Fruit fly (Drosophila melanogaster) whole organism, embryonic: ENCODE results near the gene CG44838.

ENCODE experiments used
- Bdp1 ChIP-seq: fragments of 200-800 bp; sonication (Bioruptor generic); optimal IDR thresholded peaks from 3 replicates; lab custom pipeline; 2016; ENCODE audit warnings: missing biosample characterization, missing genetic modification characterization
- CG17385 ChIP-seq: fragments of 200-800 bp; sonication (Bioruptor generic); optimal IDR thresholded peaks from 3 replicates; lab custom pipeline; 2018; ENCODE audit warnings: missing biosample characterization, mild to moderate bottlenecking, missing genetic modification characterization
- CG18011 ChIP-seq: fragments of 200-800 bp; sonication (Bioruptor generic); optimal IDR thresholded peaks from 2 replicates; lab custom pipeline; 2017; ENCODE audit warnings: missing biosample characterization, missing genetic modification characterization, mild to moderate bottlenecking, moderate library complexity, missing genotype
- CG18599 ChIP-seq: fragments of 200-800 bp; sonication (Bioruptor generic); optimal IDR thresholded peaks from 3 replicates; lab custom pipeline; 2017; ENCODE audit warnings: missing biosample characterization, missing genetic modification characterization, mild to moderate bottlenecking, moderate library complexity, missing genetic modification reagents
- CG30403 ChIP-seq: fragments of 200-800 bp; sonication (Bioruptor generic); optimal IDR thresholded peaks from 3 replicates; lab custom pipeline; 2016; ENCODE audit warnings: missing biosample characterization, missing genetic modification characterization
- CG31441 ChIP-seq: fragments of 200-800 bp; sonication (Bioruptor generic); IDR thresholded peaks from 2 replicates; pipeline ENCODE4 v1.3.6; 2022; ENCODE audit warnings: missing biosample characterization, missing genetic modification characterization
- CG5245 ChIP-seq: fragments of 200-800 bp; sonication (Bioruptor generic); optimal IDR thresholded peaks from 3 replicates; lab custom pipeline; 2016; ENCODE audit warnings: missing biosample characterization, missing genetic modification characterization
- CG5953 ChIP-seq: fragments of 200-800 bp; sonication (Bioruptor generic); IDR thresholded peaks from 2 replicates; pipeline ENCODE4 v1.3.6; 2022; ENCODE audit warnings: missing biosample characterization, missing genetic modification characterization
- CG7271 ChIP-seq: fragments of 200-800 bp; sonication (Bioruptor generic); optimal IDR thresholded peaks from 2 replicates; lab custom pipeline; 2018; ENCODE audit warnings: missing biosample characterization, mild to moderate bottlenecking, missing genetic modification characterization, moderate library complexity
- CG7928 ChIP-seq: fragments of 200-800 bp; sonication (Bioruptor generic); optimal IDR thresholded peaks from 2 replicates; lab custom pipeline; 2017; ENCODE audit warnings: missing biosample characterization, mild to moderate bottlenecking, missing genetic modification characterization
- CG8290 ChIP-seq, 3 experiments: fragments of 200-800 bp; sonication (Bioruptor generic); optimal IDR thresholded peaks; 2 replicates each; lab custom pipeline; 2016 to 2019; ENCODE audit warnings: missing biosample characterization in 3 of 3, missing genetic modification characterization in 3 of 3, mild to moderate bottlenecking in 2 of 3, moderate library complexity in 1 of 3
- CkIIα-i1 ChIP-seq: fragments of 200-800 bp; sonication (Bioruptor generic); IDR thresholded peaks from 2 replicates; pipeline ENCODE4 v1.3.6; 2022; ENCODE audit warnings: missing biosample characterization, missing genetic modification characterization
- D ChIP-seq, 2 experiments: fragments of 200-800 bp in 1 of 2; fragments of >200 bp in 1 of 2; sonication (Bioruptor generic) in 1 of 2; optimal IDR thresholded peaks; 2 replicates in 1 of 2; 3 replicates in 1 of 2; lab custom pipeline; 2017; ENCODE audit warnings: mild to moderate bottlenecking in 1 of 2, missing biosample characterization in 1 of 2, missing genetic modification characterization in 1 of 2, missing genetic modification reagents in 1 of 2
- Dfd ChIP-seq, 2 experiments: fragments of >200 bp; optimal IDR thresholded peaks; 2 replicates each; lab custom pipeline; 2017; ENCODE audit warnings: missing biosample characterization in 2 of 2, missing genetic modification characterization in 2 of 2
- E2f2 ChIP-seq: fragments of 200-800 bp; sonication (Bioruptor generic); IDR thresholded peaks from 2 replicates; pipeline ENCODE4 v1.3.6; 2022; ENCODE audit warnings: missing biosample characterization, missing genetic modification characterization
- Ets97D ChIP-seq: fragments of 200-800 bp; sonication (Bioruptor generic); optimal IDR thresholded peaks from 3 replicates; lab custom pipeline; 2016; ENCODE audit warnings: missing biosample characterization, missing genetic modification characterization
- HLHmδ ChIP-seq: fragments of 200-800 bp; sonication (Bioruptor generic); optimal IDR thresholded peaks from 2 replicates; lab custom pipeline; 2018; ENCODE audit warnings: missing biosample characterization, mild to moderate bottlenecking, missing genetic modification characterization, moderate library complexity
- Hand ChIP-seq: fragments of 200-800 bp; sonication (Bioruptor generic); optimal IDR thresholded peaks from 2 replicates; lab custom pipeline; 2017; ENCODE audit warnings: mild to moderate bottlenecking, missing biosample characterization, missing genetic modification reagents, missing genetic modification characterization
- MTF-1 ChIP-seq: fragments of 200-800 bp; sonication (Bioruptor generic); optimal IDR thresholded peaks from 2 replicates; lab custom pipeline; 2018; ENCODE audit warnings: missing biosample characterization, mild to moderate bottlenecking, missing genetic modification characterization, borderline replicate concordance
- Meics ChIP-seq: fragments of 200-800 bp; sonication (Bioruptor generic); optimal IDR thresholded peaks from 2 replicates; lab custom pipeline; 2017; ENCODE audit warnings: missing biosample characterization, mild to moderate bottlenecking, missing genetic modification characterization
- NC2β ChIP-seq: fragments of 200-800 bp; sonication (Bioruptor generic); optimal IDR thresholded peaks from 2 replicates; lab custom pipeline; 2016; ENCODE audit warnings: missing biosample characterization, missing genetic modification characterization
- NfI ChIP-seq: fragments of 200-800 bp; sonication (Bioruptor generic); optimal IDR thresholded peaks from 3 replicates; lab custom pipeline; 2018; ENCODE audit warnings: missing biosample characterization, mild to moderate bottlenecking, missing genetic modification characterization, moderate library complexity
- Ptx1 ChIP-seq: fragments of 200-800 bp; sonication (Bioruptor generic); IDR thresholded peaks from 2 replicates; pipeline ENCODE4 v1.3.6; 2022; ENCODE audit warnings: missing biosample characterization, missing genetic modification characterization
- Spps ChIP-seq: fragments of 200-800 bp; sonication (Bioruptor generic); optimal IDR thresholded peaks from 2 replicates; lab custom pipeline; 2018; ENCODE audit warnings: missing biosample characterization, mild to moderate bottlenecking, missing genetic modification characterization
- Ssrp ChIP-seq: fragments of 200-800 bp; sonication (Bioruptor generic); optimal IDR thresholded peaks from 2 replicates; lab custom pipeline; 2018; ENCODE audit warnings: missing biosample characterization, mild to moderate bottlenecking, missing genetic modification characterization, moderate library complexity
- ab ChIP-seq: fragments of 200-800 bp; sonication (Bioruptor generic); optimal IDR thresholded peaks from 2 replicates; lab custom pipeline; 2016; ENCODE audit warnings: missing biosample characterization, missing genetic modification characterization
- bcd ChIP-seq: fragments of 200-800 bp; sonication (Bioruptor generic); optimal IDR thresholded peaks from 2 replicates; lab custom pipeline; 2017; ENCODE audit warnings: missing biosample characterization, mild to moderate bottlenecking, missing genetic modification characterization
- bsh ChIP-seq, 2 experiments: fragments of 200-800 bp; sonication (Bioruptor generic); optimal IDR thresholded peaks; 2 replicates each; lab custom pipeline; 2017 to 2018; ENCODE audit warnings: mild to moderate bottlenecking in 2 of 2, missing biosample characterization in 2 of 2, missing genetic modification characterization in 2 of 2, moderate library complexity in 1 of 2
- chn ChIP-seq: fragments of 200-800 bp; sonication (Bioruptor generic); optimal IDR thresholded peaks from 2 replicates; lab custom pipeline; 2016; ENCODE audit warnings: missing biosample characterization, missing genetic modification characterization
- corto ChIP-seq: fragments of 200-800 bp; sonication (Bioruptor generic); optimal IDR thresholded peaks from 2 replicates; lab custom pipeline; 2016; ENCODE audit warnings: missing biosample characterization, mild to moderate bottlenecking, missing genetic modification characterization, moderate library complexity
- hth ChIP-seq: fragments of >200 bp; optimal IDR thresholded peaks from 2 replicates; lab custom pipeline; 2017; ENCODE audit warnings: inconsistent platforms
- jing ChIP-seq: fragments of 200-800 bp; sonication (Bioruptor generic); optimal IDR thresholded peaks from 2 replicates; lab custom pipeline; 2018; ENCODE audit warnings: missing biosample characterization, mild to moderate bottlenecking, missing genetic modification characterization
- lab ChIP-seq: fragments of 200-800 bp; sonication (Bioruptor generic); optimal IDR thresholded peaks from 3 replicates; lab custom pipeline; 2017; ENCODE audit warnings: missing biosample characterization, missing genetic modification characterization, mild to moderate bottlenecking, moderate library complexity, missing genetic modification reagents
- mirr ChIP-seq: fragments of 200-800 bp; sonication (Bioruptor generic); optimal IDR thresholded peaks from 3 replicates; lab custom pipeline; 2018; ENCODE audit warnings: missing biosample characterization, mild to moderate bottlenecking, missing genetic modification characterization
- pho ChIP-seq: fragments of 200-800 bp; sonication (Bioruptor generic); optimal IDR thresholded peaks from 2 replicates; lab custom pipeline; 2016; ENCODE audit warnings: missing biosample characterization, missing genetic modification characterization
- prd ChIP-seq, 3 experiments: fragments of >200 bp in 2 of 3; fragments of 200-800 bp in 1 of 3; sonication (Bioruptor generic) in 1 of 3; optimal IDR thresholded peaks in 2 of 3; IDR thresholded peaks in 1 of 3; 2 replicates in 2 of 3; 3 replicates in 1 of 3; pipeline versions ENCODE4 v1.3.6 to Lab custom; 2017 to 2022; ENCODE audit warnings: missing biosample characterization in 1 of 3, missing genetic modification characterization in 1 of 3
- pum ChIP-seq: fragments of 200-800 bp; sonication (Bioruptor generic); optimal IDR thresholded peaks from 2 replicates; lab custom pipeline; 2016; ENCODE audit warnings: missing biosample characterization, missing genetic modification characterization
- ranshi ChIP-seq: fragments of 200-800 bp; sonication (Bioruptor generic); IDR thresholded peaks from 2 replicates; pipeline ENCODE4 v1.3.6; 2022; ENCODE audit warnings: missing biosample characterization, missing genetic modification characterization
- sc ChIP-seq, 3 experiments: fragments of >200 bp in 2 of 3; fragments of 200-800 bp in 1 of 3; sonication (Bioruptor generic) in 1 of 3; optimal IDR thresholded peaks; 2 replicates in 2 of 3; 3 replicates in 1 of 3; lab custom pipeline; 2017; ENCODE audit warnings: mild to moderate bottlenecking in 1 of 3, missing biosample characterization in 1 of 3, missing genetic modification characterization in 1 of 3, missing genetic modification reagents in 1 of 3
- schlank ChIP-seq: fragments of 200-800 bp; sonication (Bioruptor generic); optimal IDR thresholded peaks from 2 replicates; lab custom pipeline; 2018; ENCODE audit warnings: missing biosample characterization, mild to moderate bottlenecking, missing genetic modification characterization
- sisA ChIP-seq: fragments of 200-800 bp; sonication (Bioruptor generic); IDR thresholded peaks from 2 replicates; pipeline ENCODE4 v1.3.6; 2022; ENCODE audit warnings: missing biosample characterization, missing genetic modification characterization
- slbo ChIP-seq: fragments of 200-800 bp; sonication (Bioruptor generic); IDR thresholded peaks from 2 replicates; pipeline ENCODE4 v1.3.6; 2022; ENCODE audit warnings: missing biosample characterization, missing genetic modification characterization
- sob ChIP-seq: fragments of 200-800 bp; sonication (Bioruptor generic); IDR thresholded peaks from 2 replicates; pipeline ENCODE4 v1.3.6; 2022; ENCODE audit warnings: missing biosample characterization, missing genetic modification characterization
- sug ChIP-seq: fragments of 200-800 bp; optimal IDR thresholded peaks from 2 replicates; lab custom pipeline; 2019; ENCODE audit warnings: missing biosample characterization, mild to moderate bottlenecking, missing genetic modification characterization, moderate library complexity
- tx ChIP-seq: fragments of 200-800 bp; sonication (Bioruptor generic); optimal IDR thresholded peaks from 2 replicates; lab custom pipeline; 2016; ENCODE audit warnings: missing biosample characterization, missing genetic modification characterization
- vvl ChIP-seq: fragments of 200-800 bp; sonication (Bioruptor generic); IDR thresholded peaks from 2 replicates; pipeline ENCODE4 v1.3.6; 2022; ENCODE audit warnings: missing biosample characterization, missing genetic modification characterization
- wdn ChIP-seq: fragments of 200-800 bp; sonication (Bioruptor generic); IDR thresholded peaks from 2 replicates; pipeline ENCODE4 v1.3.6; 2022; ENCODE audit warnings: missing biosample characterization, missing genetic modification characterization
- zen2 ChIP-seq: fragments of 200-800 bp; sonication (Bioruptor generic); IDR thresholded peaks from 3 replicates; pipeline ENCODE4 v1.3.6; 2022; ENCODE audit warnings: missing biosample characterization, missing genetic modification characterization; ENCODE audit not compliant: partially characterized antibody
- zf30C ChIP-seq: fragments of 200-800 bp; sonication (Bioruptor generic); optimal IDR thresholded peaks from 3 replicates; lab custom pipeline; 2018; ENCODE audit warnings: missing biosample characterization, mild to moderate bottlenecking, missing genetic modification characterization

CG44838 gene

dm6 chr3L:9508653-9509036 is 47.8 kb downstream of the CG44838 start (continued):
- TF ChIP-seq sisA (GFP tag; lab: Robert Waterston, UW), result no peak
- no peak for TF ChIP-seq zf30C
- peak; percentile 22 for TF ChIP-seq CG30403 (GFP tag; lab: Kevin White, UChicago)
- no peak for TF ChIP-seq chn (GFP tag; lab: Kevin White, UChicago)
- TF ChIP-seq CG18599, result peak; percentile 37
- TF ChIP-seq Dfd (GFP tag; optimal IDR thresholded peaks at IDR 0.05; lab: Kevin White, UChicago), result no peak
- no peak for TF ChIP-seq CG7271
- peak; percentile 74 for TF ChIP-seq CG31441 (GFP tag; lab: Robert Waterston, UW)
- TF ChIP-seq CG7928 (GFP tag; lab: Kevin White, UChicago), result no peak
- TF ChIP-seq ranshi (GFP tag; lab: Robert Waterston, UW), result peak; percentile 7; the same call in 1 of the 2 replicates
- no peak for TF ChIP-seq HLHmδ (GFP tag; lab: Kevin White, UChicago)
- TF ChIP-seq NfI (GFP tag; lab: Kevin White, UChicago), result peak; percentile 37
- TF ChIP-seq corto (GFP tag; lab: Kevin White, UChicago), result no peak
- TF ChIP-seq CkIIα-i1 (GFP tag; lab: Robert Waterston, UW), result no peak
- no peak for TF ChIP-seq tx (GFP tag; lab: Kevin White, UChicago)
- TF ChIP-seq CG17385 (GFP tag; lab: Kevin White, UChicago), result peak; percentile 50
- TF ChIP-seq Spps (tag; lab: Kevin White, UChicago), result peak; percentile 38
- peak; percentile 40; the same call in 1 of the 2 replicates for TF ChIP-seq wdn
- no peak for TF ChIP-seq Ets97D
- TF ChIP-seq vvl (GFP tag; lab: Robert Waterston, UW), result peak; percentile 20; the same call in 1 of the 2 replicates
- TF ChIP-seq D (optimal IDR thresholded peaks at IDR 0.05; lab: Kevin White, UChicago), result no peak
- TF ChIP-seq D (GFP tag; optimal IDR thresholded peaks at IDR 0.05; lab: Kevin White, UChicago), result peak; percentile 53
- TF ChIP-seq mirr, result no peak
- TF ChIP-seq sug (tag; lab: Kevin White, UChicago), result no peak
- TF ChIP-seq lab (GFP tag; lab: Kevin White, UChicago), result peak; percentile 65
- peak in 1 of 2 experiments; percentile 75 for TF ChIP-seq bsh (GFP tag; optimal IDR thresholded peaks at IDR 0.05; lab: Kevin White, UChicago)
- no peak for TF ChIP-seq sc (optimal IDR thresholded peaks at IDR 0.05; lab: Kevin White, UChicago)
- TF ChIP-seq sc (GFP tag; optimal IDR thresholded peaks at IDR 0.05; lab: Kevin White, UChicago), result peak; percentile 32
- peak; percentile 54; the same call in 1 of the 2 replicates for TF ChIP-seq Ptx1 (GFP tag; lab: Robert Waterston, UW)
- peak; percentile 27 for TF ChIP-seq CG5245 (GFP tag; lab: Kevin White, UChicago)
- no peak for TF ChIP-seq ab (GFP tag; lab: Kevin White, UChicago)
- TF ChIP-seq slbo (GFP tag; lab: Robert Waterston, UW), result peak; percentile 36; the same call in 1 of the 2 replicates
- TF ChIP-seq Hand (GFP tag; lab: Kevin White, UChicago), result no peak
- no peak for TF ChIP-seq prd (optimal IDR thresholded peaks at IDR 0.05; lab: Kevin White, UChicago)
- peak; percentile 53; the same call in 1 of the 3 replicates for TF ChIP-seq prd (GFP tag; IDR thresholded peaks at IDR 0.05; lab: Robert Waterston, UW)
- no peak for TF ChIP-seq pho (GFP tag; lab: Kevin White, UChicago)
- no peak for TF ChIP-seq NC2β (GFP tag; lab: Kevin White, UChicago)
- peak; percentile 61 for TF ChIP-seq Meics
- peak; percentile 53 for TF ChIP-seq Ssrp
- peak; percentile 44 for TF ChIP-seq bcd (GFP tag; lab: Kevin White, UChicago)
- no peak for TF ChIP-seq E2f2 (GFP tag; lab: Robert Waterston, UW)
- no peak for TF ChIP-seq hth (lab: Kevin White, UChicago)
- no peak for TF ChIP-seq MTF-1 (GFP tag; lab: Kevin White, UChicago)
- no peak for TF ChIP-seq zen2
- TF ChIP-seq jing, result no peak
- TF ChIP-seq CG18011, result no peak
- TF ChIP-seq schlank, result no peak
- no peak for TF ChIP-seq pum
- TF ChIP-seq CG5953 (GFP tag; lab: Robert Waterston, UW), result no peak
- no peak for TF ChIP-seq CG8290 (GFP tag; optimal IDR thresholded peaks at IDR 0.05; lab: Kevin White, UChicago)
- no peak for TF ChIP-seq CG8290 (tag; optimal IDR thresholded peaks at IDR 0.05; lab: Kevin White, UChicago)
- TF ChIP-seq sob (GFP tag; lab: Robert Waterston, UW), result 0 out of 2 replicates have a peak, but pooled peaks have one; percentile 21
- no peak for TF ChIP-seq Bdp1 (GFP tag; lab: Kevin White, UChicago)
